Worm (Caenorhabditis elegans) whole organism, midembryonic: ENCODE results near the gene sea-2.

Experiments
- T22C8.4 ChIP-seq: fragments of 200-800 bp; sonication (Bioruptor generic); IDR thresholded peaks from 2 replicates; pipeline ENCODE4 v1.3.6; 2022; ENCODE audit warnings: missing genetic modification characterization, missing compliant biosample characterization
- flt-1 ChIP-seq: fragments of 200-800 bp; sonication (Bioruptor generic); IDR thresholded peaks from 2 replicates; pipeline ENCODE4 v1.3.6; 2022; ENCODE audit warnings: missing genetic modification characterization, missing compliant biosample characterization
- ref-1 ChIP-seq: fragments of 200-800 bp; sonication (Bioruptor generic); conservative IDR thresholded peaks from 2 replicates; pipeline ENCODE4 v1.3.6; 2022; ENCODE audit warnings: missing genetic modification reagents, missing genetic modification characterization, missing compliant biosample characterization
- tab-1 ChIP-seq: fragments of 200-800 bp; sonication (Bioruptor generic); IDR thresholded peaks from 2 replicates; pipeline ENCODE4 v1.3.6; 2022; ENCODE audit warnings: missing genetic modification characterization, missing compliant biosample characterization

DNA sequence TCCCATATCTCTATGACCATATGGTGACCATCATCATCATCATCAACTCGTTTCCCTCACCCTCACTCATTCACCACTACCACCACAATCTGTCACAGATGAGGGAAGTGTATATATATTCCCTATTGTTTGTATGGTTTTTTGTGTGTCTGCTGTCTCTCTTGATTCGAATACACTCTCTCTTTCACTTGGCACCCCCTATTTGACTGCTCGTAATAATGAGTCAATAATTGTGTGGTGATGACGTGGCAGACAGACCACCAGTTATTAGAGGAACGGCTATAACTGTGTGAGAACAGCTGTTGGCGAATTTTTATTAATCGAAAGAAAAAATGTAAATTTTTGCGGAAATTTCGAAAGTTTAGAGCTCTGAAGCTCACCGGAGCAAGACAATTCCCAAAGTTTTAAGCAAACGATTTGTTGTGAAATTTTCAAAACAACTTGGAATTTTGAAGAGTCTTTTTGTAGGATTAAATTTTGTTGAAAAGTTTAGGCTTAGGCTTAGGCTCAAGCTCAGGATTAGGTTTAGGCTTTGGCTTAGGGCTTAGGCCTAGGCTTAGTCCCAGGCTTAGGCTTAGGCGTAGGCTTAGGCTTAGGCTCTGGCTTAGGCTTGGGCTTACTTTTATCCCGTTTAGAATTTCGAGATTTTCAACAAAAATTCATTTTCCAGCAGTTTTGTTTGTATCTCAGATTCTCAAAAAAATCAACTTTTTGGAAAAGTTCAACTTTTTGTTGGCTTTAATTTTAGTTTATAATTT is 7.5 kb downstream of the sea-2 start:
- no peak for TF ChIP-seq ref-1 (GFP tag; lab: Robert Waterston, UW)
- no peak for TF ChIP-seq T22C8.4
- TF ChIP-seq flt-1, result no peak
- no peak for TF ChIP-seq tab-1 (GFP tag; lab: Robert Waterston, UW)
